Worm (Caenorhabditis elegans): ENCODE data around the gene sdz-10.

DNA sequence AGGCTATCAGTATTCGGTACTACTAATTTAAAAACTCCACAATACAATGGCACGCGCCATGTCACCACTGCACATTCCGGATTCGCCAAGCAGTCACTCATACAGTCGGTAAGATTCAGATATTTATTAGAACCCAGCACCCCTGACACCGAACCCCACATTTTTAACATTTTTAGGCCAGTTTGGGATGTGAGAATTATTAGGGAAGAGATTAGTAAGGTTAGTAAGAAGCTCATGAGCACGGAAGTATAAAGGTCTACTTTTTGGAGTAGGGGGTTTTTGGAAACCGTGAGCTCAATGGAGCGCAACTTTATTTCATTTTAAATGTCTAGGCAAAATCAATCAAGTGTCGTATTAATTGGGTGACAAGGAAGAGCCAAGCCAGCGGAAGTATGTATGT is 14.1 kb downstream of the sdz-10 start, which contains the start of gene F29A7.8:
- no peak for TF ChIP-seq lim-6 (tag; optimal IDR thresholded peaks at IDR 0.05)
- TF ChIP-seq F13H6.1 (tag; optimal IDR thresholded peaks at IDR 0.05) = no peak
- TF ChIP-seq rnt-1 (tag; optimal IDR thresholded peaks at IDR 0.05) = no peak
- no peak for TF ChIP-seq nhr-11 (tag; optimal IDR thresholded peaks at IDR 0.05)

All from whole organism, late embryonic.